Worm (Caenorhabditis elegans) whole organism, L1 larva: ENCODE data around the gene rmh-2.
A peak's percentile ranks its signal among the peaks of the same experiment; 100 is the strongest.

Experiments used
- C04F5.9 ChIP-seq: sonication (generic microtip); optimal IDR thresholded peaks from 2 replicates; lab custom pipeline; 2016; ENCODE audit warnings: missing genetic modification characterization, missing compliant biosample characterization
- C34B4.2 ChIP-seq: sonication (generic microtip); optimal IDR thresholded peaks from 2 replicates; lab custom pipeline; 2017; ENCODE audit warnings: mild to moderate bottlenecking, missing genetic modification characterization, missing compliant biosample characterization
- Y116A8C.19 ChIP-seq: sonication (generic microtip); optimal IDR thresholded peaks from 2 replicates; lab custom pipeline; 2016; ENCODE audit warnings: missing compliant biosample characterization, missing genetic modification characterization, borderline replicate concordance
- alr-1 ChIP-seq: fragments of 200-800 bp; sonication (Bioruptor generic); optimal IDR thresholded peaks from 2 replicates; lab custom pipeline; 2018; ENCODE audit warnings: borderline replicate concordance, mild to moderate bottlenecking, missing genetic modification characterization, missing compliant biosample characterization
- aly-2 ChIP-seq: fragments of 150-350 bp; optimal IDR thresholded peaks from 2 replicates; lab custom pipeline; 2014; ENCODE audit warnings: missing biosample characterization, missing genetic modification characterization
- ama-1 ChIP-seq: fragments of 150-350 bp; optimal IDR thresholded peaks from 2 replicates; lab custom pipeline; 2014
- ceh-63 ChIP-seq: fragments of 200-800 bp; sonication (Bioruptor generic); optimal IDR thresholded peaks from 2 replicates; lab custom pipeline; 2018; ENCODE audit warnings: mild to moderate bottlenecking, missing genetic modification characterization, missing compliant biosample characterization
- ceh-88 ChIP-seq: fragments of 200-800 bp; sonication (Bioruptor generic); IDR thresholded peaks from 2 replicates; pipeline ENCODE4 v1.3.6; 2022; ENCODE audit warnings: missing genetic modification characterization, missing compliant biosample characterization
- ces-1 ChIP-seq: fragments of 150-350 bp; optimal IDR thresholded peaks from 2 replicates; lab custom pipeline; 2014; ENCODE audit warnings: missing biosample characterization, missing genetic modification reagents, missing genetic modification characterization
- dsc-1 ChIP-seq: sonication (generic microtip); optimal IDR thresholded peaks from 2 replicates; lab custom pipeline; 2016; ENCODE audit warnings: mild to moderate bottlenecking, missing genetic modification characterization, missing compliant biosample characterization
- efl-3 ChIP-seq: fragments of 200-800 bp; sonication (Bioruptor generic); optimal IDR thresholded peaks from 2 replicates; lab custom pipeline; 2018; ENCODE audit warnings: mild to moderate bottlenecking, missing genetic modification characterization, missing compliant biosample characterization
- egl-13 ChIP-seq: sonication (generic microtip); optimal IDR thresholded peaks from 2 replicates; lab custom pipeline; 2016; ENCODE audit warnings: missing genotype, missing genetic modification reagents, missing genetic modification characterization, missing compliant biosample characterization
- elt-2 ChIP-seq: sonication (generic microtip); optimal IDR thresholded peaks from 2 replicates; lab custom pipeline; 2016; ENCODE audit warnings: missing genetic modification characterization, mild to moderate bottlenecking, inconsistent platforms, missing compliant biosample characterization, missing genetic modification reagents
- elt-3 ChIP-seq, 6 experiments: fragments of 150-350 bp in 1 of 6; sonication (generic microtip); optimal IDR thresholded peaks; 2 replicates each; lab custom pipeline; 2017 to 2018; ENCODE audit warnings: missing biosample characterization in 6 of 6, missing genetic modification characterization in 6 of 6, inconsistent platforms in 1 of 6
- ets-5 ChIP-seq: fragments of 200-800 bp; sonication (Bioruptor generic); IDR thresholded peaks from 2 replicates; pipeline ENCODE4 v1.3.6; 2022; ENCODE audit warnings: missing genetic modification characterization, missing compliant biosample characterization
- fkh-8 ChIP-seq: sonication (generic microtip); optimal IDR thresholded peaks from 2 replicates; lab custom pipeline; 2016; ENCODE audit warnings: mild to moderate bottlenecking, missing genetic modification characterization, missing compliant biosample characterization
- grh-1 ChIP-seq: fragments of 200-800 bp; sonication (Bioruptor generic); IDR thresholded peaks from 2 replicates; pipeline ENCODE4 v1.3.6; 2022; ENCODE audit warnings: missing genetic modification reagents, missing genetic modification characterization, missing compliant biosample characterization
- hpl-2 ChIP-seq: fragments of 150-350 bp; optimal IDR thresholded peaks from 2 replicates; lab custom pipeline; 2014; ENCODE audit warnings: missing biosample characterization, missing genetic modification reagents, missing genetic modification characterization
- irx-1 ChIP-seq: sonication (generic microtip); optimal IDR thresholded peaks from 2 replicates; lab custom pipeline; 2016; ENCODE audit warnings: missing genetic modification characterization, missing compliant biosample characterization
- lin-13 ChIP-seq: fragments of 150-350 bp; optimal IDR thresholded peaks from 2 replicates; lab custom pipeline; 2014; ENCODE audit warnings: missing biosample characterization, missing genetic modification reagents, missing genetic modification characterization
- lin-14 ChIP-seq: fragments of 200-800 bp; sonication (Bioruptor generic); optimal IDR thresholded peaks from 2 replicates; lab custom pipeline; 2018; ENCODE audit warnings: mild to moderate bottlenecking, missing genetic modification characterization, moderate library complexity, missing compliant biosample characterization
- lin-15B ChIP-seq: fragments of 150-350 bp; sonication (generic microtip); optimal IDR thresholded peaks from 3 replicates; lab custom pipeline; 2014; ENCODE audit warnings: missing biosample characterization, missing genetic modification characterization
- lin-35 ChIP-seq, 2 experiments: fragments of 150-350 bp; optimal IDR thresholded peaks; 2 replicates each; lab custom pipeline; 2014; ENCODE audit warnings: missing biosample characterization in 2 of 2, missing genetic modification characterization in 2 of 2, missing genetic modification reagents in 2 of 2
- lir-3 ChIP-seq: sonication (generic microtip); optimal IDR thresholded peaks from 2 replicates; lab custom pipeline; 2016; ENCODE audit warnings: mild to moderate bottlenecking, missing genetic modification characterization, moderate library complexity, missing compliant biosample characterization; ENCODE audit not compliant: poor library complexity
- lsy-2 ChIP-seq, 2 experiments: fragments of 150-350 bp; optimal IDR thresholded peaks; 2 replicates each; lab custom pipeline; 2014; ENCODE audit warnings: missing biosample characterization in 2 of 2, missing genetic modification characterization in 2 of 2
- mab-9 ChIP-seq: fragments of 200-800 bp; sonication (Bioruptor generic); IDR thresholded peaks from 2 replicates; pipeline ENCODE4 v1.3.6; 2022; ENCODE audit warnings: missing genetic modification reagents, missing genetic modification characterization, missing compliant biosample characterization
- nhr-11 ChIP-seq: fragments of 150-350 bp; optimal IDR thresholded peaks from 2 replicates; lab custom pipeline; 2014; ENCODE audit warnings: missing biosample characterization, missing genetic modification characterization
- nhr-12 ChIP-seq: sonication (generic microtip); optimal IDR thresholded peaks from 2 replicates; lab custom pipeline; 2017; ENCODE audit warnings: missing biosample characterization, missing genetic modification characterization
- nhr-237 ChIP-seq: fragments of 150-350 bp; optimal IDR thresholded peaks from 2 replicates; lab custom pipeline; 2014; ENCODE audit warnings: missing biosample characterization, missing genetic modification characterization
- nhr-28 ChIP-seq: fragments of 150-350 bp; optimal IDR thresholded peaks from 2 replicates; lab custom pipeline; 2014; ENCODE audit warnings: missing biosample characterization, missing genetic modification characterization
- nhr-71 ChIP-seq: sonication (generic microtip); optimal IDR thresholded peaks from 2 replicates; lab custom pipeline; 2016; ENCODE audit warnings: mild to moderate bottlenecking, missing genetic modification characterization, moderate library complexity, missing compliant biosample characterization
- nhr-77 ChIP-seq: fragments of 150-350 bp; optimal IDR thresholded peaks from 2 replicates; lab custom pipeline; 2014; ENCODE audit warnings: missing biosample characterization, missing genetic modification characterization
- nhr-84 ChIP-seq: sonication (generic microtip); optimal IDR thresholded peaks from 2 replicates; lab custom pipeline; 2017; ENCODE audit warnings: missing biosample characterization, missing genetic modification characterization
- nhr-85 ChIP-seq: sonication (generic microtip); peaks from one replicate; lab custom pipeline; 2016; ENCODE audit warnings: missing genetic modification characterization, inconsistent platforms, missing compliant biosample characterization
- pag-3 ChIP-seq: sonication (generic microtip); optimal IDR thresholded peaks from 2 replicates; lab custom pipeline; 2017; ENCODE audit warnings: missing genetic modification characterization, mild to moderate bottlenecking, missing compliant biosample characterization, antibody characterized with exemption, borderline replicate concordance; ENCODE audit not compliant: insufficient read depth
- pax-3 ChIP-seq: fragments of 200-800 bp; sonication (Bioruptor generic); optimal IDR thresholded peaks from 2 replicates; lab custom pipeline; 2018; ENCODE audit warnings: mild to moderate bottlenecking, missing genetic modification characterization, moderate library complexity, missing compliant biosample characterization
- pqm-1 ChIP-seq: sonication (generic microtip); optimal IDR thresholded peaks from 3 replicates; lab custom pipeline; 2017; ENCODE audit warnings: missing biosample characterization, missing genetic modification characterization
- rnt-1 ChIP-seq: sonication (generic microtip); optimal IDR thresholded peaks from 2 replicates; lab custom pipeline; 2016; ENCODE audit warnings: mild to moderate bottlenecking, missing genetic modification characterization, moderate library complexity, missing compliant biosample characterization
- snu-23 ChIP-seq: sonication (generic microtip); optimal IDR thresholded peaks from 2 replicates; lab custom pipeline; 2016; ENCODE audit warnings: missing genetic modification characterization, missing compliant biosample characterization
- sptf-1 ChIP-seq: fragments of 150-350 bp; optimal IDR thresholded peaks from 2 replicates; lab custom pipeline; 2014; ENCODE audit warnings: missing biosample characterization, missing genetic modification characterization
- swsn-7 ChIP-seq: sonication (generic microtip); optimal IDR thresholded peaks from 2 replicates; lab custom pipeline; 2016; ENCODE audit warnings: missing genetic modification characterization, missing compliant biosample characterization
- unc-130 ChIP-seq: fragments of 150-350 bp; optimal IDR thresholded peaks from 2 replicates; lab custom pipeline; 2017; ENCODE audit warnings: missing biosample characterization, missing genetic modification characterization, inconsistent platforms
- unc-30 ChIP-seq: sonication (generic microtip); optimal IDR thresholded peaks from 2 replicates; lab custom pipeline; 2017; ENCODE audit warnings: missing biosample characterization, missing genetic modification characterization
- unc-86 ChIP-seq: sonication (generic microtip); optimal IDR thresholded peaks from 2 replicates; lab custom pipeline; 2016; ENCODE audit warnings: missing genetic modification characterization, missing compliant biosample characterization
- unc-98 ChIP-seq: fragments of 200-800 bp; sonication (Bioruptor generic); IDR thresholded peaks from 2 replicates; pipeline ENCODE4 v1.3.6; 2022; ENCODE audit warnings: missing genetic modification characterization, missing compliant biosample characterization
- xbp-1 ChIP-seq: sonication (generic microtip); optimal IDR thresholded peaks from 2 replicates; lab custom pipeline; 2016; ENCODE audit warnings: missing genetic modification characterization, missing compliant biosample characterization
- zag-1 ChIP-seq: fragments of 150-350 bp; optimal IDR thresholded peaks from 2 replicates; lab custom pipeline; 2014; ENCODE audit warnings: missing biosample characterization, missing genetic modification characterization
- ztf-11 ChIP-seq, 2 experiments: sonication (generic microtip); optimal IDR thresholded peaks; 2 replicates each; lab custom pipeline; 2016 to 2017; ENCODE audit warnings: missing genetic modification characterization in 2 of 2, missing biosample characterization in 1 of 2, missing compliant biosample characterization in 1 of 2
- ztf-4 ChIP-seq: fragments of 150-350 bp; optimal IDR thresholded peaks from 2 replicates; lab custom pipeline; 2014; ENCODE audit warnings: missing biosample characterization, missing genetic modification characterization

The rmh-2 gene

DNA sequence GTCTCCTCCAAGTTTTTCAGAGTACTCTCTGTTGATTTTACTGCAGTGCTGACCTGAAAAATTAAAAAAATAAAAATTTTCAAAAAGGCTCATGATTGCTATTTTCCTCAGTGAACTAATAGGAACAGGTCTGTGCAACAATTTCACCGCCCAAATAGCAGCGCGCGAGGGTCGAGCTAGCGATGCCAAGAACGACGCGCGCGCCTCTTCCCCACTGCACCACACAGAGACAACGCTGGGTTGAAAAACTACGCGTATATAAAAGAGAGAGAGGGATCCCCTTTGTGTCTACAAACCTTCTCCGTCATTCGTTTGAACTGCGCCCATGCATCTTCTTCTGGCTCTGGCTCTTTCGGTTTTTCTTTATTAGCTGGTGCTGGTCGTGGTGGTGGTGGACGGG, 39.5 kb upstream of the rmh-2 start (continued):
- TF ChIP-seq ets-5 (no peak), irx-1 (peak; percentile 2), C04F5.9 (tag; lab: Kevin White, UChicago) (peak; percentile 22), ztf-4 (tag; lab: Kevin White, UChicago) (no peak), swsn-7 (tag; lab: Kevin White, UChicago) (peak; percentile 72), nhr-77 (tag; lab: Kevin White, UChicago) (peak; percentile 65), pqm-1 (tag; lab: Kevin White, UChicago) (no peak), nhr-71 (tag; lab: Kevin White, UChicago) (peak; percentile 75), unc-130 (tag; lab: Kevin White, UChicago) (peak; percentile 77), dsc-1 (tag; lab: Kevin White, UChicago) (peak; percentile 63), snu-23 (GFP tag; lab: Kevin White, UChicago) (peak; percentile 81), lsy-2 (tag; optimal IDR thresholded peaks at IDR 0.05; lab: Kevin White, UChicago) (peak; percentile 49 to 52), unc-30 (tag; lab: Kevin White, UChicago) (no peak), lin-15B (tag; lab: Kevin White, UChicago) (peak; percentile 36), nhr-237 (tag; lab: Kevin White, UChicago) (no peak), efl-3 (GFP tag; lab: Kevin White, UChicago) (no peak), ztf-11 (tag; optimal IDR thresholded peaks at IDR 0.05; lab: Kevin White, UChicago) (no peak), unc-86 (tag; lab: Kevin White, UChicago) (peak; percentile 55), elt-3 (tag; optimal IDR thresholded peaks at IDR 0.05; lab: Kevin White, UChicago) (no peak), nhr-12 (tag; lab: Kevin White, UChicago) (no peak), ama-1 (no peak), egl-13 (tag; lab: Kevin White, UChicago) (peak; percentile 37), ceh-88 (GFP tag; lab: Robert Waterston, UW) (0 out of 2 replicates have a peak, but pooled peaks have one; percentile 44), ces-1 (no peak), nhr-85 (tag; lab: Kevin White, UChicago) (no peak), aly-2 (tag; lab: Kevin White, UChicago) (no peak), nhr-11 (tag; lab: Kevin White, UChicago) (no peak), lir-3 (tag; lab: Kevin White, UChicago) (peak; percentile 52), alr-1 (no peak), C34B4.2 (tag; lab: Kevin White, UChicago) (no peak), Y116A8C.19 (tag; lab: Kevin White, UChicago) (no peak), grh-1 (GFP tag; lab: Robert Waterston, UW) (peak; percentile 31; the same call in 1 of the 2 replicates)

DNA sequence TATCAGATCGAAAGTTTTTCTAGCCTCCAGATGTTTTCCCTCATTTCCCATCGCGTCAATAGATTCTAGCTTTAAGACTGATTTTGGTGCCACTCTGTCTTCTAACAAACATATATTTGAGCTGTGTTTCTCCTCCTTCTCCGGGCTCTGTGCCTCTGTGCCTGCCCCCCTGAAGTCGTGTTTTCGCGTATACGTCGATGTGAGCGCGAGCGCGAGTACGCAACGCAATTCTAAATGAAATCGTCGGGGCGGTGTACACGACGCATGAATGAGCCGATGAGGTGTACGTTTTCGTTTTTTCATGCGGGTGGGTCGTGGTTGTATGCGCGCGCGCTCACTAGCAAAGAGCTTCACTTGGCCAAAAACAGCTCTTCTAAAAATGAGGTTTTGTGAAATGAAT, 35.3 kb upstream of the rmh-2 start:
- TF ChIP-seq sptf-1 (no peak), nhr-12 (tag; lab: Kevin White, UChicago) (no peak), lin-14 (GFP tag; lab: Kevin White, UChicago) (peak; percentile 21), fkh-8 (tag; lab: Kevin White, UChicago) (peak; percentile 33)

DNA sequence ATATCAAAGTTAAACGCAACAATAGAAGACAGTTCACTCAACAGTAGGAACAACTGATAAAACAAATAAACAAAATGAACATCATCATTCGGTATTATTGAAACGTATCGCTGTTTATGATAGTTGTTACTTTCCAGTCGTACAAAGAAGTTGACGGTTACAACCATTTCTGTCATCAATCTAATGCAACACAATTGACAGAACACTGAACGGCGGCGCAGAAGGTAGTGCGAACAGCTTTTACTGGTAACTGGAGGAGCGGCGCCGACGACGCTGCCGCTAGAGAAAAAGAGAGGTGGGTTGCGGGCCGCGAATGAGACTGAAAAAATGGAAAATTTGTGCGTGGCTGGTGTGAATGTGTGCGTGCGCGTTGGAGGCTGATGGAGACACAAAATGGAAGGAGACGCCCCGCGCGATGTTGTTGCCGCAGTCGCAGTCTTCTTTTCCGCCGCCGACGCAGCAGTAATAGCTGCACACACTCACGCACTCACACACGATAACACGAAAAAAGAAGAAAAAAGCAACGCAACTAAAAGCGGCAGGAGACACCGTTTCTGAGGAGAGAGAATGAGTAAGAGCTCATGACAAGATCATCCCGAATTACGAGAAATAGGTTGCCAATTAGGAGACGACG, 33.7 kb upstream of the rmh-2 start:
- TF ChIP-seq nhr-85 (tag; lab: Kevin White, UChicago) (no peak), pax-3 (no peak), nhr-237 (tag; lab: Kevin White, UChicago) (no peak), elt-2 (no peak), rnt-1 (tag; lab: Kevin White, UChicago) (no peak), zag-1 (tag; lab: Kevin White, UChicago) (no peak), ces-1 (no peak), nhr-12 (tag; lab: Kevin White, UChicago) (no peak), lin-35 (GFP tag; optimal IDR thresholded peaks at IDR 0.05; lab: Kevin White, UChicago) (no peak), lin-15B (tag; lab: Kevin White, UChicago) (no peak), mab-9 (GFP tag; lab: Robert Waterston, UW) (no peak), elt-3 (tag; optimal IDR thresholded peaks at IDR 0.05; lab: Kevin White, UChicago) (no peak), xbp-1 (tag; lab: Kevin White, UChicago) (no peak), nhr-84 (tag; lab: Kevin White, UChicago) (no peak), lin-13 (no peak), snu-23 (GFP tag; lab: Kevin White, UChicago) (no peak), unc-130 (tag; lab: Kevin White, UChicago) (no peak), ceh-63 (no peak), lin-14 (GFP tag; lab: Kevin White, UChicago) (peak; percentile 54), unc-98 (GFP tag; lab: Robert Waterston, UW) (no peak), hpl-2 (no peak), pag-3 (no peak), nhr-28 (tag; lab: Kevin White, UChicago) (no peak)
